Worm (Caenorhabditis elegans) whole organism, mixed stage, embryonic: ENCODE measurements around the gene grk-2.

ENCODE experiments used
- ces-1 ChIP-seq: fragments of 150-350 bp; optimal IDR thresholded peaks from 2 replicates; lab custom pipeline; 2014; ENCODE audit warnings: missing biosample characterization, missing genetic modification reagents, missing genetic modification characterization
- elt-3 ChIP-seq: fragments of 150-350 bp; optimal IDR thresholded peaks from 2 replicates; lab custom pipeline; 2014; ENCODE audit warnings: missing biosample characterization, missing genetic modification characterization
- lin-13 ChIP-seq: fragments of 150-350 bp; optimal IDR thresholded peaks from 2 replicates; lab custom pipeline; 2014; ENCODE audit warnings: missing biosample characterization, missing genetic modification characterization
- lsy-2 ChIP-seq: fragments of 150-350 bp; optimal IDR thresholded peaks from 2 replicates; lab custom pipeline; 2014; ENCODE audit warnings: missing biosample characterization, missing genetic modification characterization
- nhr-237 ChIP-seq: fragments of 150-350 bp; optimal IDR thresholded peaks from 2 replicates; lab custom pipeline; 2014; ENCODE audit warnings: missing biosample characterization, missing genetic modification characterization
- nhr-28 ChIP-seq: fragments of 150-350 bp; optimal IDR thresholded peaks from 2 replicates; lab custom pipeline; 2014; ENCODE audit warnings: missing biosample characterization, missing genetic modification characterization
- nhr-76 ChIP-seq: sonication (generic microtip); optimal IDR thresholded peaks from 2 replicates; lab custom pipeline; 2017; ENCODE audit warnings: missing biosample characterization, missing genetic modification characterization
- pha-4 ChIP-seq: fragments of 150-350 bp; optimal IDR thresholded peaks from 2 replicates; lab custom pipeline; 2018; ENCODE audit warnings: missing biosample characterization, missing genetic modification reagents, missing genetic modification characterization
- sptf-1 ChIP-seq: sonication (generic microtip); optimal IDR thresholded peaks from 2 replicates; lab custom pipeline; 2017; ENCODE audit warnings: mild to moderate bottlenecking, missing genetic modification characterization, moderate library complexity, missing compliant biosample characterization
- unc-39 ChIP-seq: fragments of 150-350 bp; optimal IDR thresholded peaks from 2 replicates; lab custom pipeline; 2014; ENCODE audit warnings: missing biosample characterization, missing genetic modification characterization
- unc-62 ChIP-seq: fragments of 150-350 bp; optimal IDR thresholded peaks from 2 replicates; lab custom pipeline; 2014; ENCODE audit warnings: missing biosample characterization, missing genetic modification reagents, missing genetic modification characterization

DNA sequence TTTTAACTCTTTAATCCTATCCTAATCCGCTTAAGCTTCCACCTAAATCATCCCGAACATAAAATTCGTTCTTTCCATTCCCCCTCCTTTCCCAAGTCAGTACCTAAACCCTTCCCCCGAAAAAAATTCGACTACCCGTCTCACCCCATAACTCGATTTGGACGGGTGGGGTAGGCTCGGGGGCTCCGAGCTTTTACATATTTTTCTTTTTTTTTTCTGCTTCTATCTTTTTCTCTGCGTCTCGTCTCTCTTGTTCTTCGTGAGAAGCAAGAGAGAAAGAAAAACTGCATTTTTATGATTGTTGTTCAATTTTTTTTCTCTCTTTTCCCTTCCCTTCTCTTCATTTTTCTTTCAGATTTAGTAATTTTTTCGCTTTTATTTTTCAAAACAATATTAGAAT is 509 bp upstream of the grk-2 start:
- TF ChIP-seq sptf-1 (no peak), pha-4 (tag; lab: Kevin White, UChicago) (no peak), nhr-237 (tag; lab: Kevin White, UChicago) (no peak), ces-1 (GFP tag; lab: Kevin White, UChicago) (peak; percentile 96), nhr-76 (tag; lab: Kevin White, UChicago) (no peak), lin-13 (no peak), lsy-2 (tag; lab: Kevin White, UChicago) (no peak), unc-62 (GFP tag; lab: Kevin White, UChicago) (no peak), elt-3 (no peak), unc-39 (tag; lab: Kevin White, UChicago) (no peak), nhr-28 (tag; lab: Kevin White, UChicago) (no peak)
